Fruit fly (Drosophila melanogaster): ENCODE measurements around the gene CG14456.

- no peak for TF ChIP-seq gt (GFP tag; IDR thresholded peaks at IDR 0.05)
- TF ChIP-seq Elba2 (GFP tag; optimal IDR thresholded peaks at IDR 0.05): no peak
- TF ChIP-seq gcm (GFP tag; optimal IDR thresholded peaks at IDR 0.05): no peak
Measured at dm6 chr3L:22642276-22642900, 44.6 kb upstream of the CG14456 start.
